Worm (Caenorhabditis elegans): Measurements from ENCODE around the gene F59D12.2.

F59D12.2 gene

ce11 chrX:15704579-15705110 lies 29.1 kb upstream of the F59D12.2 start (continued):
- no peak for TF ChIP-seq F10B5.3 (tag; optimal IDR thresholded peaks at IDR 0.05)
- TF ChIP-seq lir-3 (tag; optimal IDR thresholded peaks at IDR 0.05): no peak
- no peak for TF ChIP-seq jun-1 (tag; optimal IDR thresholded peaks at IDR 0.05)

DNA sequence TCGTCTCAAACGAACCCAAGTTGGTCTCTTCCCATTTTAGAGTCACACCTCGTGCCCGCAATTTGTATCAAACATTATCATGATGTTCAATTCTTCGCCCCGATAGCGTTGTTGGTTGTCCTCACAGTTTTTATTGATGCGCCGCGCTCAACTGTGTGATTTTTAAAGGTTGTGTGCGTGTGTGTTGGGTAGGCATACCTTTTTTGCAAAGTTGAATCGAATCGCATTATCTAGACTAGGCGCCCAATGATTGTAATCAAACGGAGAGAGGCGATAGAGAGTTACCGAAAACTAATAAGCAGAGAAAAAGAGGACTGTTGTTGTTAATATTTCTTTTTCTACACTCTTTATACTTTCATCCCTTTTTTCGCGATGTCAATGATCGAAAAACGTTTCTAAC lies 24.7 kb upstream of the F59D12.2 start:
- TF ChIP-seq mxl-3 (GFP tag; optimal IDR thresholded peaks at IDR 0.05): no peak
- TF ChIP-seq duxl-1 (tag; optimal IDR thresholded peaks at IDR 0.05; ENCODE audit: poor library complexity): peak; percentile 19
- no peak for TF ChIP-seq ctbp-1 (GFP tag; IDR thresholded peaks at IDR 0.05)
- no peak for TF ChIP-seq R02D3.7 (tag; optimal IDR thresholded peaks at IDR 0.05)
- TF ChIP-seq pqm-1 (tag; optimal IDR thresholded peaks at IDR 0.05): peak; percentile 31
- peak; percentile 80 for TF ChIP-seq hlh-11 (tag; optimal IDR thresholded peaks at IDR 0.05)
- no peak for TF ChIP-seq mep-1 (tag; optimal IDR thresholded peaks at IDR 0.05)
- peak; percentile 82 for TF ChIP-seq nhr-48 (tag; optimal IDR thresholded peaks at IDR 0.05)
- peak; percentile 77 for TF ChIP-seq dmd-6 (GFP tag; IDR thresholded peaks at IDR 0.05)
- TF ChIP-seq zfp-3 (GFP tag; conservative IDR thresholded peaks at IDR 0.05): no peak
- TF ChIP-seq T26A8.4 (GFP tag; IDR thresholded peaks at IDR 0.05): 0 out of 2 replicates have a peak, but pooled peaks have one; percentile 14
- no peak for TF ChIP-seq nhr-76 (tag; optimal IDR thresholded peaks at IDR 0.05)
- TF ChIP-seq F49E8.2 (tag; optimal IDR thresholded peaks at IDR 0.05; ENCODE audit: borderline replicate concordance): no peak
- no peak for TF ChIP-seq daf-12 (tag; optimal IDR thresholded peaks at IDR 0.05)
- peak; percentile 53 for TF ChIP-seq nhr-28 (tag; optimal IDR thresholded peaks at IDR 0.05)
- no peak for TF ChIP-seq daf-16 (GFP tag; optimal IDR thresholded peaks at IDR 0.05)
- peak; percentile 83 for TF ChIP-seq daf-16 (tag; optimal IDR thresholded peaks at IDR 0.05)
- peak; percentile 4 to 44 for TF ChIP-seq mdl-1 (tag; optimal IDR thresholded peaks at IDR 0.05)
- TF ChIP-seq php-3 (GFP tag; IDR thresholded peaks at IDR 0.05): peak; percentile 56; the same call in 1 of the 2 replicates
- TF ChIP-seq spr-3 (GFP tag; optimal IDR thresholded peaks at IDR 0.05): no peak
- TF ChIP-seq dve-1 (tag; optimal IDR thresholded peaks at IDR 0.05; ENCODE audit: insufficient read depth): peak; percentile 41
- peak; percentile 23 for TF ChIP-seq gei-8 (GFP tag; optimal IDR thresholded peaks at IDR 0.05)
- peak; percentile 23 for TF ChIP-seq mes-2 (tag; optimal IDR thresholded peaks at IDR 0.05; ENCODE audit: poor library complexity, severe bottlenecking)

DNA sequence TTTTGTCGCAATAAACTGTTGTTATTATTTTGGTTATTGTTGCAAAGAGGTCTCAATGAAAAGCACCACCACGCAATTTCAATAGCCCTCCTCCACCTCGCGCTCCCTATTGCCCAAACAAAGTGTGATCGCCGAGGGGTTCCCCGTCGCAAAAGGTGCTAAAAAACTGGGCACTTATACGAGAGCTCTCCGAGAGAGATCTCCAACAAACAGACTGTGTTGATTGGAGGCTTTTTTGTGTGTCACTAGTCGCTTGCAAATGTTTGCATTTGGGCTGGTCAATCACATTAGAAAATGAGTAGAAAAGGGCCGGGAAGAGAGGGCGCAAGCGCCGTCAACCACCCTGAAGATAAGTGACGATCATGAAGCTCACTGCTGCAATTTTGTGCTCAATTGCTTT lies 20.9 kb upstream of the F59D12.2 start, which contains the start of gene ZK662.2:
ZK662.2 (plus strand) TSS at position 301 of the 400 bp plus-strand sequence.
- no peak for TF ChIP-seq F26F4.8 (GFP tag; conservative IDR thresholded peaks at IDR 0.05)
- 0 out of 2 replicates have a peak, but pooled peaks have one; percentile 8 for TF ChIP-seq F44E2.7 (GFP tag; IDR thresholded peaks at IDR 0.05)

- TF ChIP-seq unc-62 (GFP tag; optimal IDR thresholded peaks at IDR 0.05 in 1 of 2) (peak in 1 of 2 experiments; percentile 96), unc-62 (tag; optimal IDR thresholded peaks at IDR 0.05) (no peak), snpc-1.2 (GFP tag; IDR thresholded peaks at IDR 0.05) (no peak)
Observed at ce11 chrX:15693466-15693865, 17.9 kb upstream of the F59D12.2 start.

DNA sequence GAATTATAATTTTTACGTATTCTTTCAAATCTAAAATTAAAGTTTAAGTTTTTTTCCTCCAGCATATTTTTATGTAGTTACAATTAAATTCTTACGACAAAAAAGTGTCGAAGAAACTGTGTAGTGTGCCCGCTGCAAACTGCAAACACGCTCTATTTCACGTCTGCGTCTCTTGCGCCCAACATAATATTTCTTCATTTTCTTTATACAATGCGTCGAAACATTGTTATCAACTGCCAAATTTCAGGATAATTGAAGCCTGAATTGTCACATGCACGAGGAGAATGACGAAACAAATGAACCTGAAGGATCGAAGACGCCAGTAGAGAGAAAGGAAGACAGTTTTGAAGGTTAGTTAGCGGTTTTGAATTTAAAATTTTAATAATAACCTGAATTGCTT lies 13.7 kb upstream of the F59D12.2 start, which contains the start of gene C03H12.1:
C03H12.1 (plus strand) TSS at position 206 of the 400 bp plus-strand sequence.
- TF ChIP-seq F44E2.7 (GFP tag; IDR thresholded peaks at IDR 0.05) (no peak), dmd-9 (GFP tag; IDR thresholded peaks at IDR 0.05) (no peak), mes-2 (tag; optimal IDR thresholded peaks at IDR 0.05; ENCODE audit: poor library complexity, severe bottlenecking) (peak; percentile 41), tag-97 (GFP tag; IDR thresholded peaks at IDR 0.05) (no peak), nhr-48 (tag; optimal IDR thresholded peaks at IDR 0.05) (peak; percentile 24), hlh-11 (tag; optimal IDR thresholded peaks at IDR 0.05) (peak; percentile 63), F49E8.2 (tag; optimal IDR thresholded peaks at IDR 0.05; ENCODE audit: borderline replicate concordance) (no peak), nhr-28 (tag; optimal IDR thresholded peaks at IDR 0.05) (peak; percentile 85), ceh-82 (tag; optimal IDR thresholded peaks at IDR 0.05) (no peak), dmd-6 (GFP tag; IDR thresholded peaks at IDR 0.05) (peak; percentile 75), pqm-1 (tag; optimal IDR thresholded peaks at IDR 0.05) (peak; percentile 4), daf-12 (tag; optimal IDR thresholded peaks at IDR 0.05) (no peak), Y48G9A.11 (GFP tag; IDR thresholded peaks at IDR 0.05) (no peak), lsy-2 (tag; optimal IDR thresholded peaks at IDR 0.05) (no peak), nhr-41 (GFP tag; IDR thresholded peaks at IDR 0.05) (no peak), mdl-1 (tag; optimal IDR thresholded peaks at IDR 0.05) (peak in 1 of 2 experiments; percentile 31), ces-1 (GFP tag; optimal IDR thresholded peaks at IDR 0.05) (no peak), hlh-30 (tag; optimal IDR thresholded peaks at IDR 0.05; ENCODE audit: insufficient read depth) (peak; percentile 70), dve-1 (tag; optimal IDR thresholded peaks at IDR 0.05; ENCODE audit: insufficient read depth) (peak; percentile 71), duxl-1 (tag; optimal IDR thresholded peaks at IDR 0.05; ENCODE audit: poor library complexity) (no peak), mxl-3 (GFP tag; optimal IDR thresholded peaks at IDR 0.05) (peak; percentile 34), unc-130 (GFP tag; optimal IDR thresholded peaks at IDR 0.05) (no peak)
